Fruit fly (Drosophila melanogaster): Measurements from ENCODE around the gene TwdlS.

TwdlS gene

dm6 chr3R:26631334-26631919, 5.1 kb upstream of the TwdlS start, which contains the start of gene TwdlN:
TSS of gene TwdlN (plus strand) at chr3R:26631869.
- TF ChIP-seq insv (optimal IDR thresholded peaks at IDR 0.05) (no peak), ttk (optimal IDR thresholded peaks at IDR 0.05) (no peak), psq (optimal IDR thresholded peaks at IDR 0.05) (no peak), h (optimal IDR thresholded peaks at IDR 0.05) (no peak), Sin3A (optimal IDR thresholded peaks at IDR 0.05) (no peak), Myc (optimal IDR thresholded peaks at IDR 0.05) (no peak)

DNA sequence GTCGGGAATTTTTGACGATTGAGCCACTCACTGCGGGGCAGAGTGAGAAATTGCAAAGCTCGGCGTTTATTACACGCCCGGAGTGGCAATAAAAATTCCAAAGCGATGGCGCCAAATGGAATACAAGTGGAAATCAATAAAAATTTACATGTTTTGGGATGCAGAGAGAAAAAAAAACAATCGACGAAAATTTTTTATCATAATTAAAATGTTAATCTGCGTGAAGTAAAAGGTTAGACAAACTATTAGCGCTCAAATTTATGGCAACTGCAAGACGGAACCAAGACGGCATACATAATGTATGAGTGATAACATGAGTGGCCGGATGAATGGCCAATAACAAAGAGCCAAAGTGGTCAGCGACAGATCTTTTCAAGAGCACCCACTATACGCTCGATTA, 3.5 kb upstream of the TwdlS start:
- TF ChIP-seq psq (optimal IDR thresholded peaks at IDR 0.05) (no peak), h (optimal IDR thresholded peaks at IDR 0.05) (no peak), insv (optimal IDR thresholded peaks at IDR 0.05) (no peak), Sin3A (optimal IDR thresholded peaks at IDR 0.05) (no peak), ttk (optimal IDR thresholded peaks at IDR 0.05) (no peak), Myc (optimal IDR thresholded peaks at IDR 0.05) (no peak)

DNA sequence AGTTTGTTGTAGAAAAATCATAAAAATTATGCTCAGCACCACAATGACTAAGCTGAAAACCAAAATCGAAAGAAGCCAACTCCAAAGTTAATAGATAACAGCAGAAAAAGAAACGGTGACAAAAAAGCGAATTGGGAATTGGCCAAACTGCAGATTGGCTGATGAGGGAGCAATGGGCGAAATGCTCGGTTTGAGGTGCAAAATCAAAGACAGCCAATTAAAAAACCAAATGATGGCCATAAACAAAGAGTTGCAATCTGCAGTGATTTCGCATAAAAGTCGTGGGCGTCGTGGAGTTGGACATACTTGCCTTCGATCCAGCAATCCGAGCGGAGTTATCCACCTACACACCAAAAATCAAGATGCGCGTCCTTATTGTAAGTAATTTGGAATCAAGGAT, 3.1 kb upstream of the TwdlS start, which contains the start of gene TwdlH:
TSS of gene TwdlH (plus strand) at position 301 of the 400 bp plus-strand sequence.
- TF ChIP-seq insv (optimal IDR thresholded peaks at IDR 0.05) (no peak), h (optimal IDR thresholded peaks at IDR 0.05) (no peak), psq (optimal IDR thresholded peaks at IDR 0.05) (no peak), Sin3A (optimal IDR thresholded peaks at IDR 0.05) (no peak), Myc (optimal IDR thresholded peaks at IDR 0.05) (no peak)

DNA sequence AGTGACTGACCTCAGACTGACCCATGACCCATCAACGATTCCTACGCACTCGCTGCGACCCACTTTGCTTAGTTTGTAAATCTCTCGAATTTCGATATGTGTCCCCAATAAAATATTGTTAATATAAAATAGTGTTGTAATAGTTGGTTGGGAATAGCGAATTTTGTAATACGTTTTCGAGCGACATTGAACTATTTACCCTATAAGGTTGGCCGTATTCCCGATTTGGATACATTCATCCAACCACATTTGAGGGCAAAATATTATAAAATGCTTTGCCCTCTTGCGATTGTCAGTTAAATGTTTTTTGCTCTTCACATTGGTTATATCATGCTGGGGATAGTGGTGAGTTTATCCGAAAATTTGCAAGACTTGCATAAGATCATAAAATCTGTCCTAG, 1.9 kb upstream of the TwdlS start, which contains the start of gene TwdlR:
TSS of gene TwdlR (plus strand) at position 301 of the 400 bp plus-strand sequence.
- TF ChIP-seq insv (optimal IDR thresholded peaks at IDR 0.05) = no peak
- TF ChIP-seq Sin3A (optimal IDR thresholded peaks at IDR 0.05) = no peak
- no peak for TF ChIP-seq Myc (optimal IDR thresholded peaks at IDR 0.05)
- TF ChIP-seq h (optimal IDR thresholded peaks at IDR 0.05) = no peak
- no peak for TF ChIP-seq psq (optimal IDR thresholded peaks at IDR 0.05)
- no peak for TF ChIP-seq ttk (optimal IDR thresholded peaks at IDR 0.05)

dm6 chr3R:26639503-26640075, 3.1 kb downstream of the TwdlS start, which contains the start of gene TwdlD:
TSS of gene TwdlD (plus strand) at chr3R:26640025.
- no peak for TF ChIP-seq Myc (optimal IDR thresholded peaks at IDR 0.05)
- TF ChIP-seq ttk (optimal IDR thresholded peaks at IDR 0.05) = no peak
- TF ChIP-seq Sin3A (optimal IDR thresholded peaks at IDR 0.05) = no peak
- TF ChIP-seq psq (optimal IDR thresholded peaks at IDR 0.05) = no peak
- TF ChIP-seq insv (optimal IDR thresholded peaks at IDR 0.05) = no peak
- no peak for TF ChIP-seq h (optimal IDR thresholded peaks at IDR 0.05)

dm6 chr3R:26654594-26654993, 18.1 kb downstream of the TwdlS start:
- TF ChIP-seq insv (optimal IDR thresholded peaks at IDR 0.05) = no peak
- TF ChIP-seq Myc (optimal IDR thresholded peaks at IDR 0.05) = no peak
- no peak for TF ChIP-seq h (optimal IDR thresholded peaks at IDR 0.05)
- TF ChIP-seq psq (optimal IDR thresholded peaks at IDR 0.05) = no peak
- no peak for TF ChIP-seq Sin3A (optimal IDR thresholded peaks at IDR 0.05)
- TF ChIP-seq ttk (optimal IDR thresholded peaks at IDR 0.05) = no peak

DNA sequence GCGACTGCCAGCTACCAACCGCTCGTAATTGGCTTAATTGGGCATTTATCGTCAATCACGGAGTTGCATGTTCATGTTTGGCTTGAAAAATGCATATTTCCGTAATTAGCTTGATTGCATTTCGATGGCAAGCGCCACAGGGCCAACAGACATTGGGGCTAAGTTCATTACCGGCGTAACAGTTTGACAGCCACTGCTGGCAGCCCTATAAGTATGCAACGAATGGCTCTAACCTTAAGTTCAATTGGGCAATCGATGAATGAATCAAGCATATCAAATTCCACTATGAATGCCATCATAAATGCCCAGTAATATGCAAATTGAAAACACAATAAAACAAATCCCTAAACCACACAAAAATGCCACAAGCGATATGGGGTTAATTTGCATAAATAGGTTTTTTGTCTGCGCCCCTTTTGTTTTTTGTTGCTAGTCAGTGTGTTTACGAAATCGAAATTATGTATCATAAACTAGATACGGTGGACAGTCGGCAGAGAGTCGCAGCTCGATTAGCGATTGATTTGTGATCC, 19.0 kb downstream of the TwdlS start:
- no peak for TF ChIP-seq psq (optimal IDR thresholded peaks at IDR 0.05)
- no peak for TF ChIP-seq ttk (optimal IDR thresholded peaks at IDR 0.05)
- no peak for TF ChIP-seq Sin3A (optimal IDR thresholded peaks at IDR 0.05)
- TF ChIP-seq h (optimal IDR thresholded peaks at IDR 0.05) = no peak
- TF ChIP-seq Myc (optimal IDR thresholded peaks at IDR 0.05) = no peak
- TF ChIP-seq insv (optimal IDR thresholded peaks at IDR 0.05) = no peak

DNA sequence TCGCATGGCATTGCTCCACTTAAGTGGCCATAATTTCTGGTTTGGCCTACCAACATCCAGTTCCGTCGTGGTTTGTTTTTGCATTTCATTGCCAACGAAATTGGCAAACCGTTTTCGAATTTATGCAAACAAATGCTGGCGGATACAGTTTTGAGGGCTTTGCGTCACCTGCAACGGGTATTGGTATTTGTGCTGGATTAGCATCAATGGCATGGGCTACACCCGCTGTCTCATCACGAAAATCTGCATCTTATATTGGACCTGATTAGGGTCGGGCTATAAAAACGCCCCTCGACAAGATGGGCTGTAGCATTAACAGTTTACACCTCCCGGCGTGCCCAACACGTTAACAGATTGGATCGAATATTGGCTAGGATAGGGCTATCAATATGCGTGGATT, 19.7 kb downstream of the TwdlS start, which contains the start of gene Tb:
TSS of gene Tb (plus strand) at position 301 of the 400 bp plus-strand sequence.
- no peak for TF ChIP-seq insv (optimal IDR thresholded peaks at IDR 0.05)
- TF ChIP-seq h (optimal IDR thresholded peaks at IDR 0.05) = no peak
- no peak for TF ChIP-seq ttk (optimal IDR thresholded peaks at IDR 0.05)
- no peak for TF ChIP-seq Myc (optimal IDR thresholded peaks at IDR 0.05)
- TF ChIP-seq psq (optimal IDR thresholded peaks at IDR 0.05) = no peak
- TF ChIP-seq Sin3A (optimal IDR thresholded peaks at IDR 0.05) = no peak

- TF ChIP-seq ttk (optimal IDR thresholded peaks at IDR 0.05) (no peak), Myc (optimal IDR thresholded peaks at IDR 0.05) (no peak), h (optimal IDR thresholded peaks at IDR 0.05) (no peak), psq (optimal IDR thresholded peaks at IDR 0.05) (no peak), Sin3A (optimal IDR thresholded peaks at IDR 0.05) (no peak), insv (optimal IDR thresholded peaks at IDR 0.05) (no peak)
Observed at dm6 chr3R:26670277-26670676, 33.8 kb downstream of the TwdlS start.

dm6 chr3R:26671525-26672132, 35.1 kb downstream of the TwdlS start:
- no peak for TF ChIP-seq Sin3A (optimal IDR thresholded peaks at IDR 0.05)
- TF ChIP-seq h (optimal IDR thresholded peaks at IDR 0.05) = no peak
- no peak for TF ChIP-seq insv (optimal IDR thresholded peaks at IDR 0.05)

DNA sequence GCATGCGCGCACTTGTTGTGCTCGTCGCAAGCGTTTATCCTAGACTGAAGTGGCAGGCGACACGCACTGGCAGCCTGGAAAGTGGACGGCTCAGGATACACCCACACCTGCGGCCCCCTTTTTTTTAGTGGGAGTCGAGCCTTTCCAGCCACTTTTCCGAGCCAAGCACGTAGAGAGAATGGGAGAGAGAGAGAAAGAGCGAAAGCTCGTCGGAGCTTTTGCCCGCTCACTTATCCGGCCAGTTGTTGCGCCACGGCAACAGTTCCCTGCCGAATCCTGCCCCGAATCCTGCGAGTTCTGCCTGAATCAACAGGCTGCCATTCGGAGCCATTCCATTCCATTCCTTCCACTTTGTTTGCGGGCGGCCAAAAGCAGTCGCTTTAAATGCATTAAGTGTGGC, 45.5 kb downstream of the TwdlS start, which contains the start of gene beat-VII:
TSS of gene beat-VII (minus strand) at position 20 of the 400 bp plus-strand sequence.
- TF ChIP-seq insv (optimal IDR thresholded peaks at IDR 0.05) (no peak), h (optimal IDR thresholded peaks at IDR 0.05) (no peak)

All from Kc167 (cell line).